Fruit fly (Drosophila melanogaster): ENCODE data around the gene CG13069.

The CG13069 gene

DNA sequence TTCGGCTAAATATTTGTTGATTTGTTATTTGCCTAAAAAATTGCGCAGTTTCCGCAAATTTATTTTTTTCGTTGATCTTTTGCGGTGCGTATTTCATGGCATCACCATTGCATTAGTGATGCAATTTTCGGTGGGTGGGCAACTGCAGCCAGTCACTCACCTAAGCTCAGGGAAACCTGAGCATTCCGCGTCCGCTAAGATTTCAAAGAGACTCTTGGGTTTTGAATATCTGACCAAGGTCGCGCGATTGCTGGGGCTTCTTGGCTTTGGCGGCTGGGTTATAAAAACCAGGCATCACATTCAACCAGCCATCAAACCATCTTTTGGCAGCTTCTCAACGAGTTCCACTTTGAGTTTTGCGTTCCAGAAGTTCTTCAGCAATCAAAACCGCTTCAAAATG lies 2.7 kb upstream of the CG13069 start, which contains the start of gene CG13071:
TSS of gene CG13071 (plus strand) at position 301 of the 400 bp plus-strand sequence.
- TF ChIP-seq noc (tag; optimal IDR thresholded peaks at IDR 0.05) = no peak

DNA sequence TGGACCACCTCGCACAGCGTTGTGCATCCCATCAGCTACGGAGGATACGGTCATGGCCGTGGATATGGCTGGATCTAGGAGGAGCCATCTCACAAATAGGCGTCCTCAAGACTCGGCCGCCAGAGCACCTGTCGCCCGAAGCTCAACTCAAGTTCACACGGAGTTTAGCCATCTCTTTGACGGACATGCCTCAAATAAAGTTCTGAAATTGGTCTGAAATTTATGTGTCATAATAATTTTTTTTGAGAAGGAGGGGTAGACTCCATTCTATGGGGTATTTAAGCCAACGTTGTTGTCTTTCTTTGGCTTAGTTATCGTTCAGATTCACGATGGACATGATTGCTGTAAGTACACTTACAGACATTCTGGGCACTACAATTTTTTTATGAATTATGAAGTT lies 2.1 kb upstream of the CG13069 start, which contains the start of gene CG13070:
TSS of gene CG13070 (plus strand) at position 301 of the 400 bp plus-strand sequence.
- no peak for TF ChIP-seq noc (tag; optimal IDR thresholded peaks at IDR 0.05)

DNA sequence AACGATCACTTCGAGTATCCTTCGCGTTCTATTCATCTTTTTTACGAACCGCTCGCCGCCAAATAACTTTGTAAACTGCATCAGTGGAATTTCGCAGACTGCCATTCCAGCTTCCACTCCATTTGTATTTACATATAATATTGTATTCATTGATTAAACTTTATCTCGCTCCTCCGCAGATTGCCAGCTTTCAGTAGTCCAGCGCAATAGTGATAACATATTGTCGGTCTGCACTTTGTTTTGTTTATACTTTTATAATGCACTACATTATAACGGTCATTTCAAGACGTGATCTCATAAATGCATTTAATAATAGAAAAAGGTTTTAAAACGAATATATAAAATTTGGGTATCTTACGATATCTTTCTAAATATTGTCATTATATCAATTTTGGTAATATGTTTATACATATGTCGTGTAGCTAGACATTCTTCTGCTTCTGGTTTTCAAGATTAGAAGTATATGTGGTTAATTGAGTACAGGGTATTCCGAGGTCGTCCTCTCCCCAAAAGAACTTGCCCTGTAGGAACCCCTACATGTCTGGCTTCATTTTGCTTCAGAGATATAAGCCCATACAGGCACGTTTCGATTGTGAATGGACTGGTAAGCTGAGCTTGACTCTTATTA lies 3.0 kb downstream of the CG13069 start, which contains the start of gene CG4950:
TSS of gene CG4950 (minus strand) at position 51 of the 628 bp plus-strand sequence.
- no peak for TF ChIP-seq noc (tag; optimal IDR thresholded peaks at IDR 0.05)

DNA sequence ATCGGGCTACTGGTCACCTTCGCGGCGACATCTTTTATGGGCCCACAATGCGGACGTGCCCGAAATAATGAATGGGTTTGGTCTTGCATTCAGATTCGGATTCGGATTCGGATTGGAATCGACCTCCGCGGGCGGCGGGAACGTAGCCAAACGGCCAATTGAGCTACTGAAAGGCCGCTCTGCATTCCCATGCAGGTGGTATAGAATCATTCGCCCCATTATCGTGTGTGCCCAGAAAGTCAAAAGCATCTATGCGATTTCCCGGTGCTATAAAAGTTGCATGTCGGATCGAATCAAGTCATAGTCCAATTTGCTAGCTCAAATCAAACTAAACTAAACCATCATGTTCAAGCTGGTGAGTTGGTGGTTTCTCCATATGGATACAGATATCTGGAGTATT lies 3.9 kb downstream of the CG13069 start, which contains the start of gene CG13068:
TSS of gene CG13068 (plus strand) at position 301 of the 400 bp plus-strand sequence.
- no peak for TF ChIP-seq noc (tag; optimal IDR thresholded peaks at IDR 0.05)

DNA sequence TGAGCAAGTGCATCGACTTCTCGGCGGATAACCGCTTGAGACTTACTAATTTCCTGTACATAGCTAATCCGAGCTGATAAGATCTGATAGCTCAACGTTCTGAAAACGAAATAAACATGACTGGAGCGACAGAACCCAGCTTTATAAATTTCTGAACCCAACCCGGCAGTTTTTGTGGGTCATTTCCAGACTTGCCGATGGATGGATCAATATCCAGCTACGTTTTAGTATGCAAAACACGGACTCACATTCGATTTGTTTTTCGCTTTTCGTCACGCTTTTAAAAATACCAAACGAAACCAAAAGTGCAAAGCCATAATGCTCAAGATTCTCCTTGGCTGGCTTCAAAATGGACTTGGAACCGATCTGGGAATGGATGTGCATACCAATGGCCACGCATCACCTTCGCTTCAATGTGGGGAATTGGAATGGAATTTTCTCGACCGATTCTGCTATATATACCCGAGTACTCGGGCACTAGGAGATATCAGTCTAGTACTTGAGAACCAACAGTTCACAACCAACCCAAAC lies 5.7 kb downstream of the CG13069 start, which contains the start of the genes CG34248 and CG13067:
TSS of gene CG34248 (minus strand) at position 101 of the 531 bp plus-strand sequence.
TSS of gene CG13067 (plus strand) at position 481 of the 531 bp plus-strand sequence.
- TF ChIP-seq noc (tag; optimal IDR thresholded peaks at IDR 0.05) = no peak

DNA sequence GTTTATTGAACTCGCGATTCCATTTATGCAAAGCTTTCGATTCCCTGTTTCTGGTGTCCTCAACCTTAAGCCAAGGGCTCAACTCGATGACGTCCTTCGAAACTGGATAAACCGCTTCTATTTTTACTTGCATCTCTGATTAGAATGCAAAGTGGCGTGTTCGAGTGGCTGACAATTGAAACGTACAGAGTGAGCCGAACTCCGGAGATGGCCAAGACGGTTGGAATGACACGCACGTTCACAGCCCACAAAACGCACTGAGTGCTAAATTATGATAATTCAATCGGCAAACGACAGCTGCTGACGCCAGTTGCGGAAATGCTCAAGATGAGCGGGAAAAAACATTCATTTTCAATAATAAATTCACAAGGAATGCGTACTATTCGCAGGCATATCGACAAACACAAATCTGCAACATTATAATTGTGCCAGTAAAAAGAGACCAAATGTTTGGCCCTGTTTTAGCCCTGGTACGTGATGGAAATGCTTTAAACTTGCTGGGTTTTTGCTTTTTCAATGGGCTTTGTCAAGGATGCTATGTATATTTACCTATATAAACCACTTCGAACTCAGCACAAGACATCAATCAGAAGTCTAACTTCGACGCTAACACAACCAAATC lies 7.3 kb downstream of the CG13069 start, which contains the start of gene CG13066:
TSS of gene CG13066 (plus strand) at position 572 of the 622 bp plus-strand sequence.
- TF ChIP-seq noc (tag; optimal IDR thresholded peaks at IDR 0.05) = no peak

DNA sequence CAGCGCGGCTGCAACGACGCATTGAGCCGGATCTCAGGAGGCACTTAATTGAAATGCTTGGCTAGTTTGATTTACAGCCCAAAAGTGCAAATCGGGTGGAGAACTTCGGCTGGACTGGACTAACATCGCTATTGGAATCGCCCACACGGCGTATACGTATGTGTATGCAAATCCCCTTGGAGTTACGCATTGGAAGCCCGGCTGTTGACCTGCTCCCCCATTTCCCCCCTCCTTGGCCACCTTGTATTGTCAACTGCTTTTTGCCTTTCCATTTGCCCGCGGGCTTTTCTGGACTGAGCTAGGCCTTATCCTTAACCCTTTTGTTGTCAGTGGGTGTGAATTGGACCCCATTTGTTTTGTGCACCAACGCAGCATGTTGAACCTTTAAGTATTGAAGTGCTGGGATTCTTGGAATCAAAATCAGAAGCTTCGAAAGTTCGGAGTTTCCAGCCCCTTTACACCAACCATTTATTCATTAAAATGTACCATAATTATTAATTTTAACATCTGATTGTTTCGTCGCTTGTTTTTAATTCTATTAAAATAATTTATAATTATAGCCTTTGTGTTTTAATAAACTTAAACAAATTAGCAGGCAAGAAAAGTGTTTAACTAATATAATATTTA lies 10.3 kb downstream of the CG13069 start:
- no peak for TF ChIP-seq noc (tag; optimal IDR thresholded peaks at IDR 0.05)

DNA sequence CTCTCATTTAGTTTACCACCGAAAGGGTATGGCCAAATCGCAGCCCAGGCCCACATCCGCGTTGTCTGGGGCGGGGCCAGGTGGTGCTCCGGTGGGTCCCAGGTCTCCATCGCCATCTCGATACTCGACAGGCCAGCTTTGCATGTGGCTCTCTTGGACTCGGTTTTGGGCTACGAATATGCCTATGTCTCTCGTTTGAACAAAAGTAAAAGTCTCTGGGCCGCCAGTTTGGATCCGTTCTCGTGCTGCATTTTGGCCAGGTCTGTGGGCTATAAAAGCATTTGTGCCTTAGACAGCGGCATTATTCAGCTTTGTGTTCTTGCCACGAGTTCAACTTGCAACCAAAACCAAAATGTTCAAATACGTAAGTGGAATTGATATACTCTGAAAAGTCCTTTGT lies 11.9 kb downstream of the CG13069 start, which contains the start of gene CG13065:
TSS of gene CG13065 (plus strand) at position 301 of the 400 bp plus-strand sequence.
- no peak for TF ChIP-seq noc (tag; optimal IDR thresholded peaks at IDR 0.05)

DNA sequence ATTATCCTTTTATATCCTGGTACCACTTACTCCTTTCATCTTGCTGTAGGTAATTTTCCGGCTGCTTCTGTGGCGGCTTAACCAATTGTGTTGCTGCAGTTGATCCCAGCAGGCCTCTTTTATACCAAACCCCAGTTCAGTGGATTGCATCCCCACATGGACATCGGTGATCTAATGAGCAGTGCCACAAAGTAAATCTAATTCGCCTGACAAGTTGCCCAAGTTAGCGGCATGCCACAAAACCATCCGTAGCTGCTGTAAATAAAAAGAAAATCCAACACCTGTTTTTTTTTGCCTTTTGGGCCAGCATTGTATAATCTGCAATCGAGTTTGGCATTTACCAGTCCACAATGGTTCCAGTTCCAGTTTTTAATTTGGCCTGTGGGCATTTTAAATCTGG lies 14.0 kb downstream of the CG13069 start, which contains the start of gene CG13050:
TSS of gene CG13050 (minus strand) at position 101 of the 400 bp plus-strand sequence.
- no peak for TF ChIP-seq noc (tag; optimal IDR thresholded peaks at IDR 0.05)

DNA sequence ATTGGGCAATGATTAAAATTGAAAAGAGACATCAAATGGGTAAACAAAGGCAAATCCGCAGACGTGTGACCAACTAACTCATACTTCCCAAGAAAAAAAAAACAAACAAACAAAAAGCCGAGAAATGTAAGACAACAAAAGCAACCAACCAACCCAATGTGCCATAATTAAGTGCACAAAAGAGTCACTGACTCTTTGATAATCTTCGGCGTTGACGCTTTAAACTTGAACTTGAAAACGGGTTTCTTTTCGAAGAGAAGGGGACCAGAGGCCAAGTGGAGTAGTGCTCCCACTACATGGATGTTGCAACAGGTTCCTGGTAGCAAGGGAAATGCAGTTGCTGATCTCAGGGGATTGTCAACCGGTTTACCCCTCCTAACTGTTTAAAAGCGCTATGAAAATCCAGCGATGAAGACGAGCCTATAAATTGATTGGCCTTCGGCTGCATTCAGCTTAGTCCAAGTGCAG lies 14.8 kb downstream of the CG13069 start, which contains the start of gene CG13064:
TSS of gene CG13064 (plus strand) at position 418 of the 468 bp plus-strand sequence.
- TF ChIP-seq noc (tag; optimal IDR thresholded peaks at IDR 0.05) = no peak

DNA sequence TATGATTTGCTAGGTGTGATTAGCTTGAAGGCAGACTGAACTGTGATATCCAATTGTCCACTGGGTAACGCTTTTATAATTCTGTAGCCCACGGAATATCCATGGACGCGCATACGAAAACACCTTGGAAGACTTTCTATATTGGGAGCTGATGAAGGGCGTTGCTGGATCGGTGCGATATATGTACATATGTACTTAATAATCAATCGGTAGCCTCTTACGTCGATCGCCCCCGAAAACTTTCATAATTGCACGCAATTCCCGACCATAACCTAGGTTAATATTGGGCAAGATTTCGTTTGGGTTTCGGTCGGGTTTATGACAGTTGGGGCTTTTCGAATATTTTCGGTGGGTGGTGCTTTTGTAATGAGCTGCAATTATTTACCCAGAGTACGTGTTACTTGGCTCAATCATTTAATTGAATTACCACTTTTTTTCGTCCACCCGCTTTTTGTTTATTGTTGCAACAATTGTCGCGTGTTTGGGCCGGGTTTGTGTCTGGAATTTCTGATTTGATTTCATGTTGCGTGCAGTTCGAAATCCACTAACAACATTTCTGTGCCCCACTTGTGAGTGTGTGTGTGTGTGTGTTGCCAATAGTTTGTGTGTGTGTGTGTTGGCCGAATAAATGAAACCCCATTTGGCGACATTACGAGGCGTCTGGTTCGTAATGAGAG lies 16.8 kb downstream of the CG13069 start, which contains the start of gene CG13049:
TSS of gene CG13049 (minus strand) at position 51 of the 677 bp plus-strand sequence.
- TF ChIP-seq noc (tag; optimal IDR thresholded peaks at IDR 0.05) = no peak

DNA sequence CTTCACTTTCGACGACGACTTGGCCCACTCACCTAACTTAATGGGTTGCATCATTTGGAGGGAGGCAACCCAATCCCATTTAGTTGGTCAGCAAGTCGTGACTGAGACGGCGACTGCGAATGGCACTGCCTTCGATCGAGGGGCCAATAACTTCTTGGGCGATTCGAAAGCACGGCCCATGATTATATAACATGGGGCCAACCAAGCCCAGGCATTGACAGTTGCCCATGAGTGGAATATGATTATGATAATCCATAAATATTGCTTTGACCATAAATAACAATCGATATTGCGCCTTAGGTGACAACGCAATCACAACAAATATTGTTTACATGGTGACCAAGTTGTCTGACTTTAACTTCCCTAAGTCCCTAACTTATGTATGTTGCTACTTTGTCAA lies 18.6 kb downstream of the CG13069 start, which contains the start of gene CG13048:
TSS of gene CG13048 (minus strand) at position 101 of the 400 bp plus-strand sequence.
- TF ChIP-seq noc (tag; optimal IDR thresholded peaks at IDR 0.05) = no peak

DNA sequence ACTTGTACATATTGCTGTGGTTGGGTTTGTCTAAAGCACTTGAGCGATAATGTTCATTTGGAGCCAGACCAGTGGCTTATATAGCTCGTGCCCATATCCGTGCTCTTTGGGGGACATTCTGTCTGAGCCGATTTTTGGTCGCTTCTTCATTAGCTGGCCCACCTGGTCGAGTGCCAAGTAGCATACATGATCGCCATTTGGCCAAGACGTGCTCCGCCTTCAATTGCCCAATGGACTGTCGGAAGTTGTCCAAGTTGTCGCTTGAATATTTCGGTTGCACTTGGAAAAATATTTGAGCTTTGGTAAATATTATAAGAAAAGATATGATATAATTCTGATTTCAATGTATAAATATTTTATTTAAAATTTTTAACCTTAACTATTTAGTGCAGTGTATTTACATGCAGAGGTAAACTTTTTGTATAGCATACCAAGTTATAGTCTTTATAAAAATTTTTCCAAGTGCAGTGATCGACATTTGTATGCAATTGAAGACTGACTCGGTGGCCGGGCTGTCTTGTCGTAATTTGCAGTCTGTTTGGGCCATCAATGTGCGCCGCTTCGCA lies 20.2 kb downstream of the CG13069 start, which contains the start of gene CG13047:
TSS of gene CG13047 (minus strand) at position 51 of the 566 bp plus-strand sequence.
- no peak for TF ChIP-seq noc (tag; optimal IDR thresholded peaks at IDR 0.05)

DNA sequence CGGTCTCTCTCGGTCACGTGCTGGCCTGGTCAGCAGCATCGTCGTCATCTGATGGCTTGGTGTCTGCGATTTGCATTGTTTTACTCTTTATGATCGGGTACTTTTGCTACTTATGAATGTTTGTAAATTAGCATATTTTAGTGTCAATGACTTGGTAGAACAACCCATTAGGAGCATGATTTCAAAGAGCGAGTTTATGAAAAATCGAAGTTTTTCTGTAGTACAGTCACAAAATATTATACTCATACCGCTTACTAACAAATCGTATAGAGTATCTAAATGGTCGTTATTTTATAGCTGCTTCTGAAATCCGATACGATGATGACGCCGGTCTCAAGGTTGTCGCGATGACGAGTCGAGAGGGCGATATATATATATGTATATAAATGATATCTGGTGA lies 21.1 kb downstream of the CG13069 start:
- TF ChIP-seq noc (tag; optimal IDR thresholded peaks at IDR 0.05) = no peak
